Fruit fly (Drosophila melanogaster): Measurements from ENCODE around the gene Epp.

DNA sequence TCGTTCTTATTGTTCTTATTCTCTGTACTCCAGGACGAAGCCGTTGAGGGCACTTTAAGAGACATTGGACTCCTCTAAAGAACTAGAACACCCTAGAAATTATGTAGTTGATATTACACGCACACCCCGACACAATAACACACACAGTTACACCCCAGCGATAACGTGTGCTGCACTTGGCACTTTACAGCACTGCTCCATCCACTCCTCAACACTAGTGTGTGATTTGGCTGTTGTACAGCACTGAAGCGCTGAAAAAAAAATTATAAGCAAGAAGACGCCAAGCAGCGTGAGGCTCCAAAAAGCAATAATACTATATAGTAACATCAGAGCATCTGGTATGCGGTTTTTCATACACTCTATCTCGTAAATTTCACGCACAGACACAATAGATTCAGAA lies 31.9 kb downstream of the Epp start:
- TF ChIP-seq Hr78 (GFP tag; optimal IDR thresholded peaks at IDR 0.05) (no peak), Hr83 (GFP tag; optimal IDR thresholded peaks at IDR 0.05; ENCODE audit: poor library complexity, severe bottlenecking) (no peak), brk (GFP tag; optimal IDR thresholded peaks at IDR 0.05) (no peak), Abd-B (GFP tag; optimal IDR thresholded peaks at IDR 0.05) (no peak), h (GFP tag; optimal IDR thresholded peaks at IDR 0.05) (no peak), tai (GFP tag; optimal IDR thresholded peaks at IDR 0.05) (no peak), pan (optimal IDR thresholded peaks at IDR 0.05) (no peak)

All from whole organism, wandering third instar larva.